Fruit fly (Drosophila melanogaster) whole organism, prepupa: ENCODE data around the gene CenB1A.

Source experiments
- Blimp-1 ChIP-seq: fragments of 200-800 bp; sonication (Bioruptor generic); optimal IDR thresholded peaks from 3 replicates; lab custom pipeline; 2017; ENCODE audit warnings: missing biosample characterization, missing genetic modification characterization, mild to moderate bottlenecking, moderate library complexity, missing genetic modification reagents
- CG15336 ChIP-seq: fragments of 200-800 bp; sonication (Bioruptor generic); IDR thresholded peaks from 2 replicates; pipeline ENCODE4 v1.3.6; 2022; ENCODE audit warnings: missing biosample characterization, missing genetic modification characterization
- CG3919 ChIP-seq: fragments of 200-800 bp; sonication (Bioruptor generic); optimal IDR thresholded peaks from 3 replicates; lab custom pipeline; 2016; ENCODE audit warnings: missing biosample characterization, missing genetic modification characterization
- CG4318 ChIP-seq: fragments of 200-800 bp; sonication (Bioruptor generic); optimal IDR thresholded peaks from 3 replicates; lab custom pipeline; 2017; ENCODE audit warnings: missing biosample characterization, mild to moderate bottlenecking, missing genetic modification characterization
- CG6808 ChIP-seq: fragments of 200-800 bp; sonication (Bioruptor generic); optimal IDR thresholded peaks from 3 replicates; lab custom pipeline; 2017; ENCODE audit warnings: missing biosample characterization, missing genetic modification characterization, mild to moderate bottlenecking, moderate library complexity, missing genetic modification reagents
- Smox ChIP-seq: fragments of 200-800 bp; sonication (Bioruptor generic); optimal IDR thresholded peaks from 3 replicates; lab custom pipeline; 2016; ENCODE audit warnings: missing biosample characterization, missing genetic modification characterization
- Sox102F ChIP-seq: fragments of 200-800 bp; sonication (Bioruptor generic); optimal IDR thresholded peaks from 2 replicates; lab custom pipeline; 2016; ENCODE audit warnings: missing biosample characterization, mild to moderate bottlenecking, missing genetic modification characterization
- fd59A ChIP-seq: fragments of 200-800 bp; sonication (Bioruptor generic); optimal IDR thresholded peaks from 2 replicates; lab custom pipeline; 2017; ENCODE audit warnings: missing biosample characterization, mild to moderate bottlenecking, missing genetic modification characterization, missing genetic modification reagents
- net ChIP-seq: fragments of 200-800 bp; sonication (Bioruptor generic); optimal IDR thresholded peaks from 3 replicates; lab custom pipeline; 2016; ENCODE audit warnings: missing biosample characterization, missing genetic modification characterization
- svp ChIP-seq: fragments of 200-800 bp; sonication (Bioruptor generic); peaks from one replicate; lab custom pipeline; 2016; ENCODE audit warnings: missing biosample characterization, missing genetic modification characterization

dm6 chr3R:23141113-23141512, 22.9 kb downstream of the CenB1A start:
- TF ChIP-seq svp (GFP tag; lab: Kevin White, UChicago), result no peak
- no peak for TF ChIP-seq Smox
- TF ChIP-seq Sox102F, result no peak
- TF ChIP-seq fd59A, result no peak
- TF ChIP-seq CG6808 (GFP tag; lab: Kevin White, UChicago), result no peak
- no peak for TF ChIP-seq net
- TF ChIP-seq CG15336 (GFP tag; lab: Robert Waterston, UW), result no peak
- TF ChIP-seq Blimp-1 (GFP tag; lab: Kevin White, UChicago), result no peak
- TF ChIP-seq CG4318 (GFP tag; lab: Kevin White, UChicago), result no peak
- no peak for TF ChIP-seq CG3919 (GFP tag; lab: Kevin White, UChicago)
